Fruit fly (Drosophila melanogaster) Kc167 (cell line): ENCODE data around the gene Mcm2.

Experiments used
- Sin3A ChIP-seq: fragments of >200 bp; optimal IDR thresholded peaks from 2 replicates; lab custom pipeline; 2018; ENCODE audit warnings: missing external identifiers
- insv ChIP-seq: fragments of >200 bp; optimal IDR thresholded peaks from 3 replicates; lab custom pipeline; 2018; ENCODE audit warnings: missing external identifiers
- psq ChIP-seq: fragments of >200 bp; optimal IDR thresholded peaks from 2 replicates; lab custom pipeline; 2017; ENCODE audit warnings: missing external identifiers
- ttk ChIP-seq: sonication (Bioruptor generic); optimal IDR thresholded peaks from 2 replicates; lab custom pipeline; 2017; ENCODE audit warnings: missing external identifiers

dm6 chr3R:8306927-8307261, 42.1 kb downstream of the Mcm2 start:
- TF ChIP-seq insv (lab: Kevin White, UChicago) (no peak), Sin3A (lab: Kevin White, UChicago) (no peak), ttk (no peak), psq (lab: Kevin White, UChicago) (no peak)
